Worm (Caenorhabditis elegans) whole organism, late embryonic: ENCODE results near the gene pha-4.

ENCODE experiments used
- C08G9.2 ChIP-seq: sonication (generic microtip); optimal IDR thresholded peaks from 2 replicates; lab custom pipeline; 2016; ENCODE audit warnings: mild to moderate bottlenecking, missing genetic modification characterization, moderate library complexity, missing compliant biosample characterization
- F13H6.1 ChIP-seq: sonication (generic microtip); optimal IDR thresholded peaks from 2 replicates; lab custom pipeline; 2016; ENCODE audit warnings: missing genetic modification characterization, missing compliant biosample characterization
- K09A11.1 ChIP-seq: sonication (generic microtip); optimal IDR thresholded peaks from 2 replicates; lab custom pipeline; 2017; ENCODE audit warnings: antibody characterized with exemption, mild to moderate bottlenecking, missing genetic modification characterization, missing compliant biosample characterization; ENCODE audit not compliant: insufficient read depth
- T23F11.4 ChIP-seq: fragments of 200-800 bp; sonication (Bioruptor generic); optimal IDR thresholded peaks from 2 replicates; lab custom pipeline; 2018; ENCODE audit warnings: mild to moderate bottlenecking, missing genetic modification characterization, missing compliant biosample characterization
- ama-1 ChIP-seq: fragments of 150-350 bp; optimal IDR thresholded peaks from 2 replicates; lab custom pipeline; 2014
- ceh-14 ChIP-seq: sonication (generic microtip); optimal IDR thresholded peaks from 2 replicates; lab custom pipeline; 2016; ENCODE audit warnings: missing genotype, missing genetic modification characterization, missing compliant biosample characterization
- ceh-18 ChIP-seq: sonication (generic microtip); optimal IDR thresholded peaks from 2 replicates; lab custom pipeline; 2016; ENCODE audit warnings: missing genetic modification characterization, missing compliant biosample characterization
- ceh-19 ChIP-seq: fragments of 200-800 bp; sonication (Bioruptor generic); optimal IDR thresholded peaks from 2 replicates; lab custom pipeline; 2018; ENCODE audit warnings: mild to moderate bottlenecking, missing genetic modification characterization, missing compliant biosample characterization
- ceh-22 ChIP-seq: sonication (generic microtip); optimal IDR thresholded peaks from 2 replicates; lab custom pipeline; 2017; ENCODE audit warnings: missing biosample characterization, missing genetic modification characterization
- ceh-31 ChIP-seq: sonication (generic microtip); optimal IDR thresholded peaks from 2 replicates; lab custom pipeline; 2016; ENCODE audit warnings: missing genetic modification characterization, missing compliant biosample characterization
- ceh-34 ChIP-seq: sonication (generic microtip); optimal IDR thresholded peaks from 2 replicates; lab custom pipeline; 2016; ENCODE audit warnings: mild to moderate bottlenecking, missing genetic modification characterization, missing compliant biosample characterization
- ceh-45 ChIP-seq: fragments of 200-800 bp; sonication (Bioruptor generic); IDR thresholded peaks from 2 replicates; pipeline ENCODE4 v1.3.6; 2022; ENCODE audit warnings: missing genetic modification reagents, missing genetic modification characterization, missing compliant biosample characterization
- ceh-6 ChIP-seq: fragments of 200-800 bp; sonication (Bioruptor generic); optimal IDR thresholded peaks from 2 replicates; lab custom pipeline; 2018; ENCODE audit warnings: mild to moderate bottlenecking, missing genetic modification characterization, missing compliant biosample characterization
- dmd-4 ChIP-seq: sonication (generic microtip); optimal IDR thresholded peaks from 2 replicates; lab custom pipeline; 2016; ENCODE audit warnings: borderline replicate concordance, missing genetic modification characterization, missing compliant biosample characterization
- dve-1 ChIP-seq: sonication (generic microtip); optimal IDR thresholded peaks from 2 replicates; lab custom pipeline; 2017; ENCODE audit warnings: antibody characterized with exemption, mild to moderate bottlenecking, missing genetic modification characterization, missing compliant biosample characterization
- elt-2 ChIP-seq: sonication (generic microtip); optimal IDR thresholded peaks from 2 replicates; lab custom pipeline; 2016; ENCODE audit warnings: missing genetic modification reagents, missing genetic modification characterization, missing compliant biosample characterization
- elt-4 ChIP-seq: sonication (generic microtip); optimal IDR thresholded peaks from 2 replicates; lab custom pipeline; 2016; ENCODE audit warnings: missing genetic modification characterization, missing compliant biosample characterization
- ets-4 ChIP-seq: sonication (generic microtip); optimal IDR thresholded peaks from 2 replicates; lab custom pipeline; 2016; ENCODE audit warnings: missing genetic modification characterization, missing compliant biosample characterization
- eyg-1 ChIP-seq: sonication (generic microtip); optimal IDR thresholded peaks from 2 replicates; lab custom pipeline; 2016; ENCODE audit warnings: missing genotype, missing genetic modification characterization, missing compliant biosample characterization
- fkh-10 ChIP-seq: fragments of 150-350 bp; optimal IDR thresholded peaks from 2 replicates; lab custom pipeline; 2014; ENCODE audit warnings: missing biosample characterization, missing genetic modification reagents, missing genetic modification characterization
- fkh-6 ChIP-seq: sonication (generic microtip); optimal IDR thresholded peaks from 2 replicates; lab custom pipeline; 2016; ENCODE audit warnings: missing genetic modification characterization, missing compliant biosample characterization
- gmeb-2 ChIP-seq: sonication (generic microtip); optimal IDR thresholded peaks from 2 replicates; lab custom pipeline; 2016; ENCODE audit warnings: missing genetic modification characterization, inconsistent platforms, missing compliant biosample characterization
- hlh-13 ChIP-seq: fragments of 200-800 bp; sonication (Bioruptor generic); optimal IDR thresholded peaks from 2 replicates; lab custom pipeline; 2018; ENCODE audit warnings: mild to moderate bottlenecking, missing genetic modification characterization, missing compliant biosample characterization
- hlh-30 ChIP-seq: sonication (generic microtip); optimal IDR thresholded peaks from 2 replicates; lab custom pipeline; 2017; ENCODE audit warnings: antibody characterized with exemption, missing genetic modification characterization, missing compliant biosample characterization; ENCODE audit not compliant: insufficient read depth
- hlh-6 ChIP-seq: sonication (generic microtip); optimal IDR thresholded peaks from 2 replicates; lab custom pipeline; 2016; ENCODE audit warnings: missing genotype, missing genetic modification characterization, missing compliant biosample characterization
- hlh-8 ChIP-seq: sonication (generic microtip); optimal IDR thresholded peaks from 2 replicates; lab custom pipeline; 2016; ENCODE audit warnings: missing genotype, missing genetic modification characterization, missing compliant biosample characterization
- lim-6 ChIP-seq: sonication (generic microtip); optimal IDR thresholded peaks from 2 replicates; lab custom pipeline; 2016; ENCODE audit warnings: missing genetic modification characterization, missing compliant biosample characterization
- mec-3 ChIP-seq: sonication (generic microtip); optimal IDR thresholded peaks from 2 replicates; lab custom pipeline; 2016; ENCODE audit warnings: borderline replicate concordance, missing genetic modification characterization, missing compliant biosample characterization
- nfya-1 ChIP-seq: sonication (generic microtip); optimal IDR thresholded peaks from 2 replicates; lab custom pipeline; 2017; ENCODE audit warnings: missing genetic modification characterization, mild to moderate bottlenecking, missing compliant biosample characterization, antibody characterized with exemption, moderate library complexity
- nhr-232 ChIP-seq: sonication (generic microtip); optimal IDR thresholded peaks from 2 replicates; lab custom pipeline; 2016; ENCODE audit warnings: missing genetic modification characterization, missing compliant biosample characterization
- odd-2 ChIP-seq: sonication (generic microtip); optimal IDR thresholded peaks from 2 replicates; lab custom pipeline; 2017; ENCODE audit warnings: antibody characterized with exemption, mild to moderate bottlenecking, missing genetic modification characterization, missing compliant biosample characterization
- pat-9 ChIP-seq: fragments of 200-800 bp; sonication (Bioruptor generic); optimal IDR thresholded peaks from 2 replicates; lab custom pipeline; 2018; ENCODE audit warnings: mild to moderate bottlenecking, missing genetic modification characterization, moderate library complexity, missing compliant biosample characterization
- pha-4 ChIP-seq: fragments of 150-350 bp; optimal IDR thresholded peaks from 2 replicates; lab custom pipeline; 2018; ENCODE audit warnings: missing biosample characterization, missing genetic modification reagents, missing genetic modification characterization
- ref-2 ChIP-seq: sonication (generic microtip); optimal IDR thresholded peaks from 2 replicates; lab custom pipeline; 2016; ENCODE audit warnings: missing genetic modification characterization, missing compliant biosample characterization
- rnt-1 ChIP-seq: sonication (generic microtip); optimal IDR thresholded peaks from 2 replicates; lab custom pipeline; 2016; ENCODE audit warnings: missing genetic modification characterization, missing compliant biosample characterization
- sdc-2 ChIP-seq: sonication (generic microtip); optimal IDR thresholded peaks from 2 replicates; lab custom pipeline; 2016; ENCODE audit warnings: missing genotype, missing genetic modification characterization, missing compliant biosample characterization
- sox-2 ChIP-seq: fragments of 200-800 bp; sonication (Bioruptor generic); IDR thresholded peaks from 2 replicates; pipeline ENCODE4 v1.3.6; 2022; ENCODE audit warnings: missing genetic modification reagents, missing genetic modification characterization, missing compliant biosample characterization
- sox-4 ChIP-seq: sonication (generic microtip); optimal IDR thresholded peaks from 2 replicates; lab custom pipeline; 2017; ENCODE audit warnings: mild to moderate bottlenecking, missing genetic modification characterization, inconsistent platforms, missing compliant biosample characterization
- tbx-2 ChIP-seq: sonication (generic microtip); optimal IDR thresholded peaks from 2 replicates; lab custom pipeline; 2016; ENCODE audit warnings: missing genetic modification characterization, missing compliant biosample characterization
- ttx-3 ChIP-seq: sonication (generic microtip); optimal IDR thresholded peaks from 2 replicates; lab custom pipeline; 2016; ENCODE audit warnings: missing genetic modification reagents, missing genetic modification characterization, missing compliant biosample characterization
- unc-42 ChIP-seq: sonication (generic microtip); optimal IDR thresholded peaks from 2 replicates; lab custom pipeline; 2016; ENCODE audit warnings: missing genotype, missing genetic modification characterization, missing compliant biosample characterization
- unc-55 ChIP-seq: sonication (generic microtip); optimal IDR thresholded peaks from 2 replicates; lab custom pipeline; 2017; ENCODE audit warnings: missing biosample characterization, missing genetic modification reagents, missing genetic modification characterization
- unc-86 ChIP-seq: sonication (generic microtip); optimal IDR thresholded peaks from 2 replicates; lab custom pipeline; 2016; ENCODE audit warnings: missing genetic modification characterization, missing compliant biosample characterization

pha-4 gene

ce11 chrV:20752609-20753102 lies at the start of gene pha-4:
pha-4 (plus strand) TSS chrV:20753052.
- TF ChIP-seq ceh-22 (tag; lab: Kevin White, UChicago) = no peak
- no peak for TF ChIP-seq unc-86 (tag; lab: Kevin White, UChicago)
- TF ChIP-seq sox-2 (GFP tag; lab: Robert Waterston, UW) = no peak
- TF ChIP-seq sox-4 = no peak
- TF ChIP-seq ceh-18 (tag; lab: Kevin White, UChicago) = peak; percentile 9
- TF ChIP-seq tbx-2 (tag; lab: Kevin White, UChicago) = peak; percentile 9
- TF ChIP-seq elt-2 = peak; percentile 82
- no peak for TF ChIP-seq lim-6 (tag; lab: Kevin White, UChicago)
- no peak for TF ChIP-seq dve-1 (tag; lab: Kevin White, UChicago)
- TF ChIP-seq, all 69 proteins: peak for 3

- TF ChIP-seq ceh-6 (no peak), nfya-1 (tag; lab: Kevin White, UChicago) (peak; percentile 15), ceh-31 (tag; lab: Kevin White, UChicago) (peak; percentile 0), eyg-1 (tag; lab: Kevin White, UChicago) (no peak), ceh-14 (tag; lab: Kevin White, UChicago) (no peak), unc-42 (peak; percentile 85), mec-3 (tag; lab: Kevin White, UChicago) (no peak), dmd-4 (tag; lab: Kevin White, UChicago) (no peak), ceh-19 (GFP tag; lab: Kevin White, UChicago) (no peak)
These were observed 48.8 kb upstream of the pha-4 start, which contains the start of the genes F53F8.5 and F53F8.6 for ce11 chrV:20703998-20704572. F53F8.5 (minus strand) TSS chrV:20704049. F53F8.6 (plus strand) TSS chrV:20704227.

ce11 chrV:20710156-20710555 lies 42.7 kb upstream of the pha-4 start:
- TF ChIP-seq hlh-30 (tag; lab: Kevin White, UChicago) (peak; percentile 85), elt-4 (tag; lab: Kevin White, UChicago) (no peak)

- TF ChIP-seq ceh-14 (tag; lab: Kevin White, UChicago) (no peak), C08G9.2 (tag; lab: Kevin White, UChicago) (no peak), sox-4 (no peak), hlh-8 (tag; lab: Kevin White, UChicago) (no peak), T23F11.4 (GFP tag; lab: Kevin White, UChicago) (no peak), dve-1 (tag; lab: Kevin White, UChicago) (no peak), K09A11.1 (tag; lab: Kevin White, UChicago) (no peak), gmeb-2 (tag; lab: Kevin White, UChicago) (no peak), unc-42 (no peak), ceh-6 (no peak), sdc-2 (tag; lab: Kevin White, UChicago) (no peak), tbx-2 (tag; lab: Kevin White, UChicago) (no peak), fkh-10 (GFP tag; lab: Kevin White, UChicago) (no peak), odd-2 (tag; lab: Kevin White, UChicago) (no peak), ref-2 (tag; lab: Kevin White, UChicago) (no peak), sox-2 (GFP tag; lab: Robert Waterston, UW) (no peak), eyg-1 (tag; lab: Kevin White, UChicago) (no peak)
These were observed 42.2 kb upstream of the pha-4 start for ce11 chrV:20710642-20711041.

ce11 chrV:20711733-20712132 lies 41.1 kb upstream of the pha-4 start:
- TF ChIP-seq fkh-6 (tag; lab: Kevin White, UChicago) = no peak
- no peak for TF ChIP-seq pha-4 (tag; lab: Kevin White, UChicago)
- no peak for TF ChIP-seq hlh-13 (GFP tag; lab: Kevin White, UChicago)
- peak; percentile 30 for TF ChIP-seq ceh-34 (tag; lab: Kevin White, UChicago)
- TF ChIP-seq nfya-1 (tag; lab: Kevin White, UChicago) = peak; percentile 60
- no peak for TF ChIP-seq ceh-14 (tag; lab: Kevin White, UChicago)
- no peak for TF ChIP-seq C08G9.2 (tag; lab: Kevin White, UChicago)
- no peak for TF ChIP-seq ama-1 (lab: Kevin White, UChicago)
- TF ChIP-seq pat-9 = peak; percentile 45
- no peak for TF ChIP-seq F13H6.1 (tag; lab: Kevin White, UChicago)
- TF ChIP-seq nhr-232 (tag; lab: Kevin White, UChicago) = no peak
- peak; percentile 92 for TF ChIP-seq ceh-18 (tag; lab: Kevin White, UChicago)
- peak; percentile 85 for TF ChIP-seq unc-55 (GFP tag; lab: Kevin White, UChicago)
- no peak for TF ChIP-seq ets-4
- TF ChIP-seq ceh-45 (GFP tag; lab: Robert Waterston, UW) = no peak
- TF ChIP-seq rnt-1 = peak; percentile 33
- no peak for TF ChIP-seq ttx-3 (tag; lab: Kevin White, UChicago)
- TF ChIP-seq hlh-6 (tag; lab: Kevin White, UChicago) = no peak
- TF ChIP-seq tbx-2 (tag; lab: Kevin White, UChicago) = peak; percentile 28
- no peak for TF ChIP-seq elt-4 (tag; lab: Kevin White, UChicago)
